Worm (Caenorhabditis elegans) whole organism, L4 larva: ENCODE data around the gene sox-4.

Source experiments
- T26A8.4 ChIP-seq: fragments of 200-800 bp; sonication (Bioruptor generic); IDR thresholded peaks from 2 replicates; pipeline ENCODE4 v1.3.6; 2022; ENCODE audit warnings: missing genetic modification characterization, missing compliant biosample characterization
- Y48G9A.11 ChIP-seq: fragments of 200-800 bp; sonication (Bioruptor generic); IDR thresholded peaks from 2 replicates; pipeline ENCODE4 v1.3.6; 2022; ENCODE audit warnings: missing genetic modification reagents, missing genetic modification characterization, missing compliant biosample characterization
- ZK546.5 ChIP-seq, 2 experiments: sonication (generic microtip); optimal IDR thresholded peaks; 2 replicates each; lab custom pipeline; 2017; ENCODE audit warnings: missing biosample characterization in 2 of 2, missing genetic modification characterization in 2 of 2
- ama-1 ChIP-seq: fragments of 150-350 bp; optimal IDR thresholded peaks from 2 replicates; lab custom pipeline; 2014; ENCODE audit warnings: inconsistent platforms, mixed read lengths
- attf-4 ChIP-seq: sonication (generic microtip); optimal IDR thresholded peaks from 3 replicates; lab custom pipeline; 2017; ENCODE audit warnings: missing biosample characterization, missing genetic modification characterization
- ceh-82 ChIP-seq: sonication (generic microtip); optimal IDR thresholded peaks from 2 replicates; lab custom pipeline; 2017; ENCODE audit warnings: missing biosample characterization, missing genetic modification characterization
- daf-16 ChIP-seq, 3 experiments: sonication (generic microtip); optimal IDR thresholded peaks; 2 replicates each; lab custom pipeline; 2016 to 2017; ENCODE audit warnings: missing genetic modification characterization in 3 of 3, missing genetic modification reagents in 3 of 3, mild to moderate bottlenecking in 2 of 3, missing compliant biosample characterization in 2 of 3, missing biosample characterization in 1 of 3, moderate library complexity in 1 of 3
- daf-19 ChIP-seq: fragments of 200-800 bp; sonication (Bioruptor generic); conservative IDR thresholded peaks from 2 replicates; pipeline ENCODE4 v1.3.6; 2022; ENCODE audit warnings: missing genetic modification characterization, missing compliant biosample characterization
- daf-8 ChIP-seq: fragments of 200-800 bp; sonication (Bioruptor generic); IDR thresholded peaks from 2 replicates; pipeline ENCODE4 v1.3.6; 2022; ENCODE audit warnings: missing genetic modification characterization, missing compliant biosample characterization
- dmd-6 ChIP-seq: fragments of 200-800 bp; sonication (Bioruptor generic); IDR thresholded peaks from 2 replicates; pipeline ENCODE4 v1.3.6; 2022; ENCODE audit warnings: missing genetic modification reagents, missing genetic modification characterization, missing compliant biosample characterization
- dmd-9 ChIP-seq: fragments of 200-800 bp; sonication (Bioruptor generic); IDR thresholded peaks from 2 replicates; pipeline ENCODE4 v1.3.6; 2022; ENCODE audit warnings: missing genetic modification reagents, missing genetic modification characterization, missing compliant biosample characterization
- dve-1 ChIP-seq: sonication (generic microtip); optimal IDR thresholded peaks from 2 replicates; lab custom pipeline; 2017; ENCODE audit warnings: antibody characterized with exemption, mild to moderate bottlenecking, missing genetic modification characterization, missing compliant biosample characterization; ENCODE audit not compliant: insufficient read depth
- egl-27 ChIP-seq: sonication (generic microtip); optimal IDR thresholded peaks from 3 replicates; lab custom pipeline; 2017; ENCODE audit warnings: missing biosample characterization, missing genetic modification reagents, missing genetic modification characterization
- egl-43 ChIP-seq: fragments of 200-800 bp; sonication (Bioruptor generic); IDR thresholded peaks from 2 replicates; pipeline ENCODE4 v1.3.6; 2022; ENCODE audit warnings: missing genetic modification reagents, missing genetic modification characterization, missing compliant biosample characterization
- gei-8 ChIP-seq: fragments of 200-800 bp; sonication (Bioruptor generic); optimal IDR thresholded peaks from 2 replicates; lab custom pipeline; 2018; ENCODE audit warnings: mild to moderate bottlenecking, missing genetic modification characterization, missing compliant biosample characterization
- hlh-11 ChIP-seq: fragments of 200-800 bp; sonication (Bioruptor generic); optimal IDR thresholded peaks from 2 replicates; lab custom pipeline; 2018; ENCODE audit warnings: mild to moderate bottlenecking, missing genetic modification characterization, missing compliant biosample characterization
- hlh-30 ChIP-seq: sonication (generic microtip); optimal IDR thresholded peaks from 2 replicates; lab custom pipeline; 2017; ENCODE audit warnings: antibody characterized with exemption, mild to moderate bottlenecking, missing genetic modification characterization, missing compliant biosample characterization; ENCODE audit not compliant: insufficient read depth
- jun-1 ChIP-seq: fragments of 150-350 bp; optimal IDR thresholded peaks from 2 replicates; lab custom pipeline; 2014; ENCODE audit warnings: missing biosample characterization, missing genetic modification reagents, missing genetic modification characterization
- lim-7 ChIP-seq: fragments of 200-800 bp; sonication (Bioruptor generic); IDR thresholded peaks from 2 replicates; pipeline ENCODE4 v1.3.6; 2022; ENCODE audit warnings: missing genetic modification characterization, missing compliant biosample characterization
- lin-1 ChIP-seq: fragments of 200-800 bp; sonication (Bioruptor generic); IDR thresholded peaks from 2 replicates; pipeline ENCODE4 v1.3.6; 2022; ENCODE audit warnings: missing genetic modification reagents, missing genetic modification characterization, missing compliant biosample characterization
- lin-15B ChIP-seq: fragments of 150-350 bp; sonication (generic microtip); optimal IDR thresholded peaks from 3 replicates; lab custom pipeline; 2014; ENCODE audit warnings: missing biosample characterization, missing genetic modification characterization
- lin-29 ChIP-seq: fragments of 200-800 bp; sonication (Bioruptor generic); IDR thresholded peaks from 2 replicates; pipeline ENCODE4 v1.3.6; 2022; ENCODE audit warnings: missing genetic modification reagents, missing genetic modification characterization, missing compliant biosample characterization
- lsy-2 ChIP-seq, 2 experiments: fragments of 150-350 bp in 1 of 2; sonication (generic microtip) in 1 of 2; optimal IDR thresholded peaks; 2 replicates each; lab custom pipeline; 2014 to 2017; ENCODE audit warnings: missing biosample characterization in 2 of 2, missing genetic modification characterization in 2 of 2
- madf-5 ChIP-seq, 2 experiments: fragments of 200-800 bp; sonication (Bioruptor generic); IDR thresholded peaks; 2 replicates each; pipeline ENCODE4 v1.3.6; 2022; ENCODE audit warnings: missing compliant biosample characterization in 2 of 2, missing genetic modification characterization in 2 of 2
- mep-1 ChIP-seq: fragments of 150-350 bp; sonication (generic microtip); optimal IDR thresholded peaks from 3 replicates; lab custom pipeline; 2014; ENCODE audit warnings: missing biosample characterization, missing genetic modification characterization
- mes-2 ChIP-seq: sonication (generic microtip); optimal IDR thresholded peaks from 2 replicates; lab custom pipeline; 2016; ENCODE audit warnings: missing genotype, mild to moderate bottlenecking, missing genetic modification characterization, missing compliant biosample characterization; ENCODE audit not compliant: poor library complexity, severe bottlenecking
- mxl-3 ChIP-seq: fragments of 200-800 bp; sonication (Bioruptor generic); optimal IDR thresholded peaks from 2 replicates; lab custom pipeline; 2018; ENCODE audit warnings: mild to moderate bottlenecking, missing genetic modification characterization, missing compliant biosample characterization
- nhr-10 ChIP-seq: fragments of 150-350 bp; optimal IDR thresholded peaks from 2 replicates; lab custom pipeline; 2014; ENCODE audit warnings: missing biosample characterization, missing genetic modification characterization
- nhr-102 ChIP-seq: sonication (generic microtip); optimal IDR thresholded peaks from 2 replicates; lab custom pipeline; 2016; ENCODE audit warnings: mild to moderate bottlenecking, missing genetic modification characterization, moderate library complexity, missing compliant biosample characterization
- nhr-111 ChIP-seq: fragments of 200-800 bp; sonication (Bioruptor generic); optimal IDR thresholded peaks from 2 replicates; lab custom pipeline; 2018; ENCODE audit warnings: mild to moderate bottlenecking, missing genetic modification characterization, missing compliant biosample characterization
- nhr-28 ChIP-seq: fragments of 150-350 bp; optimal IDR thresholded peaks from 2 replicates; lab custom pipeline; 2014; ENCODE audit warnings: missing biosample characterization, missing genetic modification characterization
- nhr-41 ChIP-seq: fragments of 200-800 bp; sonication (Bioruptor generic); IDR thresholded peaks from 2 replicates; pipeline ENCODE4 v1.3.6; 2022; ENCODE audit warnings: missing genetic modification reagents, missing genetic modification characterization, missing compliant biosample characterization
- nhr-6 ChIP-seq: fragments of 150-350 bp; optimal IDR thresholded peaks from 2 replicates; lab custom pipeline; 2014; ENCODE audit warnings: missing biosample characterization, missing genetic modification characterization
- nhr-76 ChIP-seq: fragments of 150-350 bp; optimal IDR thresholded peaks from 2 replicates; lab custom pipeline; 2014; ENCODE audit warnings: missing biosample characterization, missing genetic modification characterization
- nhr-77 ChIP-seq: fragments of 150-350 bp; optimal IDR thresholded peaks from 2 replicates; lab custom pipeline; 2014; ENCODE audit warnings: missing biosample characterization, missing genetic modification characterization
- php-3 ChIP-seq: fragments of 200-800 bp; sonication (Bioruptor generic); IDR thresholded peaks from 2 replicates; pipeline ENCODE4 v1.3.6; 2022; ENCODE audit warnings: missing genetic modification reagents, missing genetic modification characterization, missing compliant biosample characterization
- pqm-1 ChIP-seq: sonication (generic microtip); optimal IDR thresholded peaks from 2 replicates; lab custom pipeline; 2017; ENCODE audit warnings: missing biosample characterization, missing genetic modification characterization
- rbr-2 ChIP-seq: sonication (generic microtip); optimal IDR thresholded peaks from 2 replicates; lab custom pipeline; 2016; ENCODE audit warnings: missing genotype, missing genetic modification characterization, missing compliant biosample characterization
- snpc-1.2 ChIP-seq: fragments of 200-800 bp; sonication (Bioruptor generic); IDR thresholded peaks from 2 replicates; pipeline ENCODE4 v1.3.6; 2022; ENCODE audit warnings: missing genetic modification reagents, missing genetic modification characterization, missing compliant biosample characterization
- spr-3 ChIP-seq: fragments of 200-800 bp; sonication (Bioruptor generic); optimal IDR thresholded peaks from 2 replicates; lab custom pipeline; 2018; ENCODE audit warnings: mild to moderate bottlenecking, missing genetic modification characterization, missing compliant biosample characterization
- tag-97 ChIP-seq: fragments of 200-800 bp; sonication (Bioruptor generic); IDR thresholded peaks from 2 replicates; pipeline ENCODE4 v1.3.6; 2022; ENCODE audit warnings: missing genetic modification characterization, missing compliant biosample characterization
- tra-1 ChIP-seq: fragments of 200-800 bp; sonication (Bioruptor generic); IDR thresholded peaks from 2 replicates; pipeline ENCODE4 v1.3.6; 2022; ENCODE audit warnings: missing genetic modification reagents, missing genetic modification characterization, missing compliant biosample characterization
- unc-130 ChIP-seq: sonication (generic microtip); optimal IDR thresholded peaks from 2 replicates; lab custom pipeline; 2016; ENCODE audit warnings: missing genetic modification reagents, missing genetic modification characterization, missing compliant biosample characterization
- unc-62 ChIP-seq, 3 experiments: fragments of 150-350 bp in 1 of 3; sonication (generic microtip); optimal IDR thresholded peaks in 2 of 3; peaks in 1 of 3; 1 replicate in 1 of 3; 2 replicates in 2 of 3; lab custom pipeline; 2014 to 2017; ENCODE audit warnings: missing biosample characterization in 3 of 3, missing genetic modification characterization in 3 of 3, missing genetic modification reagents in 3 of 3, missing genotype in 1 of 3
- vab-7 ChIP-seq: fragments of 200-800 bp; sonication (Bioruptor generic); IDR thresholded peaks from 2 replicates; pipeline ENCODE4 v1.3.6; 2022; ENCODE audit warnings: missing genetic modification reagents, missing genetic modification characterization, missing compliant biosample characterization
- zfp-2 ChIP-seq: sonication (generic microtip); optimal IDR thresholded peaks from 2 replicates; lab custom pipeline; 2016; ENCODE audit warnings: mild to moderate bottlenecking, missing genetic modification characterization, missing compliant biosample characterization
- zfp-3 ChIP-seq: fragments of 200-800 bp; sonication (Bioruptor generic); conservative IDR thresholded peaks from 2 replicates; pipeline ENCODE4 v1.3.6; 2022; ENCODE audit warnings: missing genetic modification reagents, missing genetic modification characterization, missing compliant biosample characterization

The sox-4 gene

DNA sequence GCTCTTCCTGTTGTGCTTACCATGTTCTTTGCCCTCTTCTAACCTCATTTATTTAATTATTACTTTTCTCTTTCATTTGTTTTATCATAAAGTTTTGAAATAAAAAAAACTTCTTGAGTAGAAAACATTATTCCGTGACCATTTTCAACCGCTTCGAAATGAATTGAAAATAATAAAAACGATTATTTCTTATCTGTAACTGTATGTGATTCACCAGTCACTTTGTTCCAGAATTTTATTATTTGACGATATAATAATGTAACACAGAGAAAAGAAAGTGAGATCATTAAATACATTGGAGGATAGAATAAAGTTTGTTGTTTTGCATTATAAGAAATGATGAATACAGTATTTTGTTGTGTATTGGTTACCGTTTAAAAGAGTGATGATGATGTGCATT lies 3.7 kb downstream of the sox-4 start (continued):
- TF ChIP-seq tra-1 (GFP tag; lab: Robert Waterston, UW) (no peak), hlh-30 (tag; lab: Kevin White, UChicago) (no peak), nhr-6 (no peak), Y48G9A.11 (GFP tag; lab: Robert Waterston, UW) (no peak), egl-27 (no peak), gei-8 (GFP tag; lab: Kevin White, UChicago) (no peak), daf-19 (GFP tag; lab: Robert Waterston, UW) (no peak), attf-4 (no peak), nhr-111 (GFP tag; lab: Kevin White, UChicago) (no peak), nhr-28 (tag; lab: Kevin White, UChicago) (peak; percentile 7)

DNA sequence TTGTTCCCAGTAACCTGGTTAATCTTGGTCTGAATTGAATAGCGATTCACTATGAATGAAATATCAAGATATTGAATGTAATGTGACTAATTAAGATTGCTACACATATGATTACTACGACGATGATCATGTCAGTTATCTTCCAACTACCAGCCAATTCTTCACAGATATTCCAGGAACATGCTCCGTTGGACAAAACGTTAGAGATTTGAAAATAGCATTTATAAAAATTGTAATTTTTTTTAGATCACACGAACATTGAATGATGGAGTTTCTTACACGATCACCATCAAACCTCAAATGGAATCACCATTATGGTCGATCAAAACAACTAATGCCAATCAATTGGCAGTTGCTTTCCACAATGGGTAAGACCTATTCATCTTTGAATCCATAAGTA lies 5.8 kb downstream of the sox-4 start:
- TF ChIP-seq Y48G9A.11 (GFP tag; lab: Robert Waterston, UW) (no peak), nhr-76 (no peak), dmd-6 (GFP tag; lab: Robert Waterston, UW) (no peak), unc-62 (GFP tag; optimal IDR thresholded peaks at IDR 0.05 in 1 of 2; lab: Kevin White, UChicago) (peak in 1 of 2 experiments; percentile 93), unc-62 (tag; optimal IDR thresholded peaks at IDR 0.05; lab: Kevin White, UChicago) (no peak), zfp-2 (tag; lab: Kevin White, UChicago) (no peak), attf-4 (no peak), ceh-82 (tag; lab: Kevin White, UChicago) (no peak), jun-1 (tag; lab: Kevin White, UChicago) (no peak)

DNA sequence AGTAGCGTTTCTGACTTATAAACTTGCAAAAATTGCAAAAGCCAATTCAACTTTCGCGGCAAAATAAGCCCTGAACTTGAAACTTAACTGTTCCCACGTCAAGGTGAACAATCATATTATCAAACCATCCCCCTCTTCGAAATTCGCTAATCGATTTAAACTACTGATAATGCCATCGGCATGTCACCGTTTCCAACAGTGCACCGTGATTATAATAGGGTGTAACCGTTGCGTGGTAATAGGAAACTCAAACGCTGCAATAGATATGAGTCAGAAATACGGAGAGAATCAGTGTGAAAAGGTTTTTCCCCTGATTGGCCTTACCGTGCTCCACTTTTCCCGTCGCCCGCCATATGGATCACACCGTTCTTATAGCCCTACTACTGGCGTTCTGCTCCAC lies 7.9 kb downstream of the sox-4 start:
- TF ChIP-seq php-3 (GFP tag; lab: Robert Waterston, UW) (0 out of 2 replicates have a peak, but pooled peaks have one; percentile 35), dve-1 (peak; percentile 65), tra-1 (GFP tag; lab: Robert Waterston, UW) (no peak), nhr-102 (no peak), mxl-3 (GFP tag; lab: Kevin White, UChicago) (peak; percentile 49), spr-3 (GFP tag; lab: Kevin White, UChicago) (no peak), zfp-3 (GFP tag; lab: Robert Waterston, UW) (no peak), nhr-76 (no peak), T26A8.4 (GFP tag; lab: Robert Waterston, UW) (no peak), nhr-28 (tag; lab: Kevin White, UChicago) (peak; percentile 71), ZK546.5 (tag; optimal IDR thresholded peaks at IDR 0.05; lab: Kevin White, UChicago) (no peak), mep-1 (no peak), daf-8 (GFP tag; lab: Robert Waterston, UW) (no peak), ceh-82 (tag; lab: Kevin White, UChicago) (no peak), egl-43 (GFP tag; lab: Robert Waterston, UW) (no peak), unc-130 (GFP tag; lab: Kevin White, UChicago) (no peak), snpc-1.2 (GFP tag; lab: Robert Waterston, UW) (no peak), mes-2 (tag; lab: Kevin White, UChicago) (peak; percentile 37), vab-7 (no peak), rbr-2 (tag; lab: Kevin White, UChicago) (no peak), tag-97 (GFP tag; lab: Robert Waterston, UW) (no peak), lim-7 (no peak), lin-29 (no peak), dmd-9 (GFP tag; lab: Robert Waterston, UW) (no peak), lin-15B (tag; lab: Kevin White, UChicago) (no peak), hlh-11 (tag; lab: Kevin White, UChicago) (peak; percentile 73), gei-8 (GFP tag; lab: Kevin White, UChicago) (no peak), hlh-30 (tag; lab: Kevin White, UChicago) (peak; percentile 25), nhr-41 (GFP tag; lab: Robert Waterston, UW) (no peak), ama-1 (lab: Kevin White, UChicago) (no peak), nhr-77 (peak; percentile 21), lin-1 (GFP tag; lab: Robert Waterston, UW) (no peak), daf-16 (GFP tag; optimal IDR thresholded peaks at IDR 0.05; lab: Kevin White, UChicago) (no peak), daf-16 (tag; optimal IDR thresholded peaks at IDR 0.05; lab: Kevin White, UChicago) (peak; percentile 61), pqm-1 (tag; lab: Kevin White, UChicago) (peak; percentile 99), nhr-10 (no peak), madf-5 (GFP tag; IDR thresholded peaks at IDR 0.05; lab: Robert Waterston, UW) (no peak), lsy-2 (tag; optimal IDR thresholded peaks at IDR 0.05; lab: Kevin White, UChicago) (no peak)
